In genomic region chrX:19848342-19848793, dm6 we compare ENCODE assay signal across 5 fruit fly cellular contexts.
A peak's percentile ranks its signal among the peaks of the same experiment; 100 is the strongest.
TF ChIP-seq lines count a peak whose summit lies in the region.

No protein-coding gene starts in this region.

- peak; percentile 31 for TF ChIP-seq CTCF in whole organism, embryonic (GFP tag; optimal IDR thresholded peaks at IDR 0.05; lab: Kevin White, UChicago)

TF ChIP-seq in whole organism, adult, 20 proteins besides CTCF, POLR2A, EP300 and RAD21 (continues in another document):
- TF ChIP-seq bab1 (GFP tag; optimal IDR thresholded peaks at IDR 0.05; lab: Kevin White, UChicago) (peak; percentile 54), CG7045 (GFP tag; optimal IDR thresholded peaks at IDR 0.05; lab: Kevin White, UChicago) (peak; percentile 30), CG14711 (tag; optimal IDR thresholded peaks at IDR 0.05; lab: Kevin White, UChicago) (peak; percentile 26), Mnt (GFP tag; optimal IDR thresholded peaks at IDR 0.05; lab: Kevin White, UChicago) (no peak), Clk (GFP tag; optimal IDR thresholded peaks at IDR 0.05; lab: Kevin White, UChicago) (no peak), ovo (GFP tag; optimal IDR thresholded peaks at IDR 0.05; lab: Kevin White, UChicago) (peak; percentile 10), kay (GFP tag; lab: Kevin White, UChicago; ENCODE audit: borderline replicate concordance) (no peak), Hr96 (GFP tag; optimal IDR thresholded peaks at IDR 0.05; lab: Kevin White, UChicago) (peak; percentile 46), toe (GFP tag; optimal IDR thresholded peaks at IDR 0.05; lab: Kevin White, UChicago) (peak; percentile 31), CG7101 (tag; optimal IDR thresholded peaks at IDR 0.05; lab: Kevin White, UChicago) (no peak), CG12768 (GFP tag; optimal IDR thresholded peaks at IDR 0.05; lab: Kevin White, UChicago) (peak; percentile 16), CG11617 (GFP tag; optimal IDR thresholded peaks at IDR 0.05; lab: Kevin White, UChicago) (peak; percentile 39), Crg-1 (GFP tag; optimal IDR thresholded peaks at IDR 0.05; lab: Kevin White, UChicago) (no peak), tj (GFP tag; optimal IDR thresholded peaks at IDR 0.05; lab: Kevin White, UChicago) (peak; percentile 55), CG33017 (tag; optimal IDR thresholded peaks at IDR 0.05; lab: Kevin White, UChicago) (no peak), cnc (optimal IDR thresholded peaks at IDR 0.05; lab: Kevin White, UChicago) (no peak), CG1620 (GFP tag; optimal IDR thresholded peaks at IDR 0.05; lab: Kevin White, UChicago) (peak; percentile 52), cic (GFP tag; optimal IDR thresholded peaks at IDR 0.05; lab: Kevin White, UChicago) (peak; percentile 18)

TF ChIP-seq in whole organism, embryonic, 481 proteins besides CTCF, POLR2A, EP300 and RAD21 (continues in another document):
- TF ChIP-seq pho (GFP tag; optimal IDR thresholded peaks at IDR 0.05; lab: Kevin White, UChicago) (peak; percentile 67), Bdp1 (GFP tag; optimal IDR thresholded peaks at IDR 0.05; lab: Kevin White, UChicago) (peak; percentile 60), CG30403 (GFP tag; optimal IDR thresholded peaks at IDR 0.05; lab: Kevin White, UChicago) (peak; percentile 82), Aef1 (GFP tag; IDR thresholded peaks at IDR 0.05; lab: Robert Waterston, UW) (peak; percentile 71; the same call in 2 of the 3 replicates), odd (GFP tag; optimal IDR thresholded peaks at IDR 0.05; lab: Kevin White, UChicago) (peak; percentile 22), slou (GFP tag; optimal IDR thresholded peaks at IDR 0.05; lab: Kevin White, UChicago) (peak; percentile 18), Six4 (GFP tag; optimal IDR thresholded peaks at IDR 0.05; lab: Kevin White, UChicago) (peak; percentile 66), CG12659 (GFP tag; optimal IDR thresholded peaks at IDR 0.05; lab: Kevin White, UChicago) (peak; percentile 76), CG4617 (GFP tag; optimal IDR thresholded peaks at IDR 0.05; lab: Kevin White, UChicago; ENCODE audit: borderline replicate concordance) (no peak), CG10366 (GFP tag; IDR thresholded peaks at IDR 0.05; lab: Robert Waterston, UW) (peak; percentile 66), tup (GFP tag; optimal IDR thresholded peaks at IDR 0.05; lab: Kevin White, UChicago) (peak; percentile 35), bowl (GFP tag; IDR thresholded peaks at IDR 0.05; lab: Robert Waterston, UW) (no peak; the same call in 1 of the 2 replicates), CG10462 (GFP tag; optimal IDR thresholded peaks at IDR 0.05; lab: Kevin White, UChicago) (peak; percentile 42), B-H1 (GFP tag; IDR thresholded peaks at IDR 0.05; lab: Robert Waterston, UW) (peak; percentile 54; the same call in 2 of the 3 replicates), Hsf (GFP tag; optimal IDR thresholded peaks at IDR 0.05; lab: Kevin White, UChicago) (peak; percentile 81), gce (GFP tag; IDR thresholded peaks at IDR 0.05; lab: Robert Waterston, UW) (peak; percentile 56; the same call in 1 of the 3 replicates), sqz (GFP tag; optimal IDR thresholded peaks at IDR 0.05; lab: Kevin White, UChicago) (no peak), CG11247 (GFP tag; IDR thresholded peaks at IDR 0.05; lab: Robert Waterston, UW) (peak; percentile 64)

TF ChIP-seq in whole organism, prepupa, 60 proteins besides CTCF, POLR2A, EP300 and RAD21 (continues in another document):
- peak; percentile 72 for TF ChIP-seq CG15336 (GFP tag; IDR thresholded peaks at IDR 0.05; lab: Robert Waterston, UW)
- TF ChIP-seq Eip75B (GFP tag; optimal IDR thresholded peaks at IDR 0.05; lab: Kevin White, UChicago), result peak; percentile 65
- TF ChIP-seq Lpt (GFP tag; optimal IDR thresholded peaks at IDR 0.05; lab: Kevin White, UChicago), result peak; percentile 49
- TF ChIP-seq pdm3 (GFP tag; optimal IDR thresholded peaks at IDR 0.05; lab: Kevin White, UChicago), result peak; percentile 80
- peak; percentile 5 for TF ChIP-seq CG6808 (GFP tag; optimal IDR thresholded peaks at IDR 0.05; lab: Kevin White, UChicago)
- peak; percentile 84 for TF ChIP-seq svp (GFP tag; lab: Kevin White, UChicago)
- peak; percentile 69 for TF ChIP-seq OdsH (GFP tag; optimal IDR thresholded peaks at IDR 0.05; lab: Kevin White, UChicago)
- peak; percentile 66 for TF ChIP-seq CG10631 (GFP tag; optimal IDR thresholded peaks at IDR 0.05; lab: Kevin White, UChicago)
- peak; percentile 22 for TF ChIP-seq Hr38 (GFP tag; optimal IDR thresholded peaks at IDR 0.05; lab: Kevin White, UChicago)
- TF ChIP-seq vri (GFP tag; optimal IDR thresholded peaks at IDR 0.05; lab: Kevin White, UChicago), result peak; percentile 35
- peak; percentile 44 for TF ChIP-seq CG11294 (GFP tag; IDR thresholded peaks at IDR 0.05; lab: Robert Waterston, UW)
- TF ChIP-seq dac (GFP tag; optimal IDR thresholded peaks at IDR 0.05; lab: Kevin White, UChicago), result peak; percentile 33
- TF ChIP-seq CG11902 (GFP tag; optimal IDR thresholded peaks at IDR 0.05; lab: Kevin White, UChicago), result peak; percentile 57
- peak; percentile 42 for TF ChIP-seq CG1621 (tag; optimal IDR thresholded peaks at IDR 0.05; lab: Kevin White, UChicago)
- peak; percentile 60 for TF ChIP-seq Sox102F (GFP tag; optimal IDR thresholded peaks at IDR 0.05; lab: Kevin White, UChicago)
- no peak for TF ChIP-seq CG9139 (GFP tag; optimal IDR thresholded peaks at IDR 0.05; lab: Kevin White, UChicago)
- peak; percentile 79 for TF ChIP-seq CG6163 (GFP tag; IDR thresholded peaks at IDR 0.05; lab: Robert Waterston, UW)
- peak; percentile 78 for TF ChIP-seq CG3919 (GFP tag; optimal IDR thresholded peaks at IDR 0.05; lab: Kevin White, UChicago)
- TF ChIP-seq CG10669 (GFP tag; optimal IDR thresholded peaks at IDR 0.05; lab: Kevin White, UChicago), result peak; percentile 68
- TF ChIP-seq CG6276 (GFP tag; optimal IDR thresholded peaks at IDR 0.05; lab: Kevin White, UChicago), result peak; percentile 55

TF ChIP-seq in whole organism, pupa, 21 proteins besides CTCF, POLR2A, EP300 and RAD21:
- TF ChIP-seq fd96Ca (GFP tag; IDR thresholded peaks at IDR 0.05; lab: Robert Waterston, UW), result peak; percentile 86
- peak; percentile 86 for TF ChIP-seq CG4496 (GFP tag; IDR thresholded peaks at IDR 0.05; lab: Robert Waterston, UW)
- TF ChIP-seq CG15710 (tag; optimal IDR thresholded peaks at IDR 0.05; lab: Kevin White, UChicago), result peak; percentile 35
- peak; percentile 78 for TF ChIP-seq Ets98B (GFP tag; IDR thresholded peaks at IDR 0.05; lab: Robert Waterston, UW)
- TF ChIP-seq CG13204 (GFP tag; optimal IDR thresholded peaks at IDR 0.05; lab: Kevin White, UChicago), result peak; percentile 62
- TF ChIP-seq CG32121 (GFP tag; IDR thresholded peaks at IDR 0.05; lab: Robert Waterston, UW), result peak; percentile 71
- TF ChIP-seq Snoo (tag; optimal IDR thresholded peaks at IDR 0.05; lab: Kevin White, UChicago), result peak; percentile 24
- TF ChIP-seq Pif1A (GFP tag; optimal IDR thresholded peaks at IDR 0.05; lab: Kevin White, UChicago), result peak; percentile 40
- TF ChIP-seq CG8159 (tag; optimal IDR thresholded peaks at IDR 0.05; lab: Kevin White, UChicago), result peak; percentile 57
- TF ChIP-seq CG9948 (tag; optimal IDR thresholded peaks at IDR 0.05; lab: Kevin White, UChicago), result peak; percentile 48
- peak; percentile 48 for TF ChIP-seq CG12605 (GFP tag; IDR thresholded peaks at IDR 0.05; lab: Robert Waterston, UW)
- TF ChIP-seq CG8301 (tag; optimal IDR thresholded peaks at IDR 0.05; lab: Kevin White, UChicago), result peak; percentile 64
- TF ChIP-seq rn (GFP tag; IDR thresholded peaks at IDR 0.05; lab: Robert Waterston, UW), result peak; percentile 60; the same call in 1 of the 2 replicates
- TF ChIP-seq CG14655 (GFP tag; optimal IDR thresholded peaks at IDR 0.05; lab: Kevin White, UChicago), result peak; percentile 69
- no peak for TF ChIP-seq D1 (tag; optimal IDR thresholded peaks at IDR 0.05; lab: Kevin White, UChicago)
- TF ChIP-seq EcR (GFP tag; optimal IDR thresholded peaks at IDR 0.05; lab: Kevin White, UChicago), result peak; percentile 30
- TF ChIP-seq CG10348 (GFP tag; IDR thresholded peaks at IDR 0.05; lab: Robert Waterston, UW), result no peak
- TF ChIP-seq gl (tag; optimal IDR thresholded peaks at IDR 0.05; lab: Kevin White, UChicago), result no peak
- TF ChIP-seq CG17806 (tag; optimal IDR thresholded peaks at IDR 0.05; lab: Kevin White, UChicago), result peak; percentile 48
- peak; percentile 53 for TF ChIP-seq Pif1B (GFP tag; optimal IDR thresholded peaks at IDR 0.05; lab: Kevin White, UChicago)
- TF ChIP-seq CG34367 (tag; optimal IDR thresholded peaks at IDR 0.05; lab: Kevin White, UChicago), result peak; percentile 36

TF ChIP-seq in whole organism, wandering third instar larva, 38 proteins besides CTCF, POLR2A, EP300 and RAD21 (continues in another document):
- TF ChIP-seq CG32264 (GFP tag; optimal IDR thresholded peaks at IDR 0.05; lab: Kevin White, UChicago) (no peak), brk (GFP tag; optimal IDR thresholded peaks at IDR 0.05; lab: Kevin White, UChicago) (no peak), Myc (optimal IDR thresholded peaks at IDR 0.05; lab: Kevin White, UChicago) (no peak), Vsx2 (GFP tag; optimal IDR thresholded peaks at IDR 0.05; lab: Kevin White, UChicago; ENCODE audit: partially characterized antibody) (no peak), Sp1 (GFP tag; optimal IDR thresholded peaks at IDR 0.05; lab: Kevin White, UChicago) (peak; percentile 35), lola (GFP tag; optimal IDR thresholded peaks at IDR 0.05; lab: Kevin White, UChicago) (no peak), foxo (GFP tag; optimal IDR thresholded peaks at IDR 0.05; lab: Kevin White, UChicago) (peak in 1 of 2 experiments; percentile 60), rgr (GFP tag; optimal IDR thresholded peaks at IDR 0.05; lab: Kevin White, UChicago) (peak; percentile 51), woc (GFP tag; optimal IDR thresholded peaks at IDR 0.05; lab: Kevin White, UChicago) (peak; percentile 69), Rel (GFP tag; optimal IDR thresholded peaks at IDR 0.05; lab: Kevin White, UChicago) (no peak), Rel (tag; optimal IDR thresholded peaks at IDR 0.05; lab: Kevin White, UChicago) (peak; percentile 11), jim (GFP tag; optimal IDR thresholded peaks at IDR 0.05; lab: Kevin White, UChicago) (no peak), br (GFP tag; optimal IDR thresholded peaks at IDR 0.05; lab: Kevin White, UChicago) (peak; percentile 38), dmrt93B (GFP tag; optimal IDR thresholded peaks at IDR 0.05; lab: Kevin White, UChicago) (peak; percentile 9), dsf (GFP tag; optimal IDR thresholded peaks at IDR 0.05; lab: Kevin White, UChicago; ENCODE audit: borderline replicate concordance) (no peak), N (GFP tag; optimal IDR thresholded peaks at IDR 0.05; lab: Kevin White, UChicago) (no peak), usp (GFP tag; optimal IDR thresholded peaks at IDR 0.05; lab: Kevin White, UChicago) (no peak), tai (GFP tag; optimal IDR thresholded peaks at IDR 0.05; lab: Kevin White, UChicago) (no peak), Dif (GFP tag; optimal IDR thresholded peaks at IDR 0.05; lab: Kevin White, UChicago; ENCODE audit: partially characterized antibody) (peak; percentile 60), pan (optimal IDR thresholded peaks at IDR 0.05; lab: Kevin White, UChicago) (no peak), HLH106 (tag; optimal IDR thresholded peaks at IDR 0.05; lab: Kevin White, UChicago) (peak; percentile 57), dl (GFP tag; optimal IDR thresholded peaks at IDR 0.05; lab: Kevin White, UChicago; ENCODE audit: insufficient read depth in 1 of 2, partially characterized antibody in 2 of 2) (peak in 1 of 2 experiments; percentile 61)
